Fruit fly (Drosophila melanogaster): ENCODE data around the gene CG15879.

CG15879 gene

DNA sequence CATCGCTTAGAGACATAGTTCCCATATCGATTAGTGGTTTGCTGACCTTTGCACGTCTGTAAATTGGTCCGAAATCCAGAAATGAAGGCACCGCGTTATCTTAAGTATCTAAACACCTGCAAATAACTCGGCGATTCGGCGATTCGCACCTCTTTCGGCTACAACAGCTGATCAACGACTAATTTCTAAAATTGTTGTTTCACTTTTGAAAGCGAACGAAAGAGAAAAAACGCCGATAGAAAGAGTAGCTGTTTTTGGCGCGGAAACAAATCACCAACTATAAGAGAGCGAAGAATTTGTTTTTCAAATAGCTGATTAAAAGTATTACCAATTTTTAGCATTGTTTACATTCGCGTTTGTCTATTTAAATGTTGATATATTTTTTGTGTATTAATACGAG is at the start of gene CG15879:
TSS of gene CG15879 (minus strand) at position 155 of the 400 bp plus-strand sequence.
- TF ChIP-seq Trl (optimal IDR thresholded peaks at IDR 0.05), result peak; percentile 0 to 59
- TF ChIP-seq Trl (GFP tag; optimal IDR thresholded peaks at IDR 0.05), result no peak
- TF ChIP-seq exex (tag; optimal IDR thresholded peaks at IDR 0.05), result peak; percentile 57
- peak; percentile 54 for TF ChIP-seq sd (tag; optimal IDR thresholded peaks at IDR 0.05)
- TF ChIP-seq mirr (GFP tag; optimal IDR thresholded peaks at IDR 0.05), result peak; percentile 1
- peak; percentile 3 for TF ChIP-seq Jarid2 (GFP tag; optimal IDR thresholded peaks at IDR 0.05)
- TF ChIP-seq Med (GFP tag), result peak; percentile 35
- TF ChIP-seq CG34224 (GFP tag; IDR thresholded peaks at IDR 0.05; ENCODE audit: partially characterized antibody), result 0 out of 3 replicates have a peak, but pooled peaks have one; percentile 10
- peak in 1 of 2 experiments; percentile 45 for TF ChIP-seq crp (GFP tag; optimal IDR thresholded peaks at IDR 0.05)
- TF ChIP-seq eyg (GFP tag; optimal IDR thresholded peaks at IDR 0.05), result no peak
- peak; percentile 82 for TF ChIP-seq CG3163 (GFP tag; optimal IDR thresholded peaks at IDR 0.05)
- TF ChIP-seq CG2678 (tag; optimal IDR thresholded peaks at IDR 0.05), result no peak

DNA sequence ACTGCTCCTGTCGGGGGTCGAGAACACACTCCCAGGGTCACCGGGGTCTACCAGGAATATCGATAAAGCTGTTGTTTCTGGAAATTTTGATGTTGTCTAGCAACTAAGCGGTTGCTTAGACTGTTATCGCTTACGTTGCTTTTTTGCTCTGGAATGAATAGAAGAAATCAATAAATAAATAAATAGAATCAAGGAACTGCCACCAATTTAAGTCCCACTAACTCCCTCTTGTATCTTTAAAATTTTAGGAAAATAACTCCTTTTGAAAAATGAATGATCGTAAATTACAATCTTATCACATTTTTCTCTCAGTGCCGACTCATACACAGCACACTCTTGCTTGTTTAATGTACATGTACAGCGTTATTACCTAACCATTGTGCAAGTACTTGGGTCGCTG is 43.5 kb upstream of the CG15879 start, which contains the start of gene CG15878:
TSS of gene CG15878 (minus strand) at position 101 of the 400 bp plus-strand sequence.
- TF ChIP-seq sens (GFP tag) (no peak), prd (optimal IDR thresholded peaks at IDR 0.05) (no peak), prd (GFP tag; IDR thresholded peaks at IDR 0.05) (no peak), grau (tag; optimal IDR thresholded peaks at IDR 0.05) (no peak), Sry-δ (GFP tag; optimal IDR thresholded peaks at IDR 0.05) (no peak), dm (GFP tag; optimal IDR thresholded peaks at IDR 0.05) (no peak), Fer2 (tag; optimal IDR thresholded peaks at IDR 0.05) (no peak), sr (GFP tag; IDR thresholded peaks at IDR 0.05) (no peak), CG11696 (GFP tag; IDR thresholded peaks at IDR 0.05) (no peak), Deaf1 (tag; optimal IDR thresholded peaks at IDR 0.05) (no peak), CG13424 (tag; optimal IDR thresholded peaks at IDR 0.05) (no peak), Bgb (GFP tag; IDR thresholded peaks at IDR 0.05; ENCODE audit: partially characterized antibody) (no peak), bsh (GFP tag; optimal IDR thresholded peaks at IDR 0.05) (no peak), abd-A (tag; optimal IDR thresholded peaks at IDR 0.05) (no peak), CG9215 (GFP tag; IDR thresholded peaks at IDR 0.05) (no peak), CG12219 (GFP tag; optimal IDR thresholded peaks at IDR 0.05) (no peak), chif (GFP tag; optimal IDR thresholded peaks at IDR 0.05) (no peak), CG15011 (GFP tag; optimal IDR thresholded peaks at IDR 0.05) (no peak), gfzf (GFP tag; optimal IDR thresholded peaks at IDR 0.05) (no peak), twi (tag; optimal IDR thresholded peaks at IDR 0.05) (no peak)

DNA sequence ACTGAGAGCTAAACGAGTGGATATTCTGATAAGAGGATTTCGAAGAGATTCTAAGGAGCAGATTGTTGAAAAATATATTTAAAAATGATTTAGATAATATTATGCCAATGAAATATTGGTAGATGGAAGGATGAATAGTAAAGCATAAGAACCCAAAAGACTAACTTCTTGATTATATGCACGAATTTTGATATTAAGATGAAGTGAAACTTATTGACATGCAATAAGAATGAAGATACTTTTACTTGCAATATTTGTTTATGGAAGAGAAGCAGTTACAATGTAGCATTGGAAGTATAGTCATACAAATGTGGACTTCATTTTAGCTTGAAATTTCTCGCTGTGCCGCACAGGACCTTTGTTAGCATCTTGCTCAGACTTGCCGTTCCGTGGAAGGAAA is 27.8 kb upstream of the CG15879 start, which contains the start of gene CG8960:
TSS of gene CG8960 (plus strand) at position 301 of the 400 bp plus-strand sequence.
- TF ChIP-seq CG9437 (GFP tag; optimal IDR thresholded peaks at IDR 0.05), result no peak
- peak; percentile 50 for TF ChIP-seq Elba2 (GFP tag; optimal IDR thresholded peaks at IDR 0.05)
- no peak for TF ChIP-seq p53 (GFP tag; optimal IDR thresholded peaks at IDR 0.05)

- no peak for TF ChIP-seq CG17912 (GFP tag; optimal IDR thresholded peaks at IDR 0.05)
- no peak for TF ChIP-seq tgo (GFP tag; IDR thresholded peaks at IDR 0.05)
- TF ChIP-seq Dbx (GFP tag; IDR thresholded peaks at IDR 0.05), result peak; percentile 37; the same call in 1 of the 3 replicates
- no peak for TF ChIP-seq CG31441 (GFP tag; IDR thresholded peaks at IDR 0.05)
- TF ChIP-seq CG1024 (GFP tag; IDR thresholded peaks at IDR 0.05), result no peak
- TF ChIP-seq CG16813 (GFP tag; IDR thresholded peaks at IDR 0.05; ENCODE audit: partially characterized antibody), result no peak
- peak; percentile 78 for TF ChIP-seq Deaf1 (tag; optimal IDR thresholded peaks at IDR 0.05)
- TF ChIP-seq disco-r (GFP tag; optimal IDR thresholded peaks at IDR 0.05), result no peak
- no peak for TF ChIP-seq grau (tag; optimal IDR thresholded peaks at IDR 0.05)
- TF ChIP-seq Bdp1 (GFP tag; optimal IDR thresholded peaks at IDR 0.05), result no peak
- TF ChIP-seq chinmo (GFP tag; IDR thresholded peaks at IDR 0.05; ENCODE audit: partially characterized antibody), result 0 out of 4 replicates have a peak, but pooled peaks have one; percentile 64
- TF ChIP-seq Atf6 (GFP tag; IDR thresholded peaks at IDR 0.05), result no peak
- TF ChIP-seq CG2678 (tag; optimal IDR thresholded peaks at IDR 0.05), result no peak
- peak; percentile 29; the same call in 1 of the 2 replicates for TF ChIP-seq Bgb (GFP tag; IDR thresholded peaks at IDR 0.05; ENCODE audit: partially characterized antibody)
- no peak for TF ChIP-seq E2f2 (GFP tag; IDR thresholded peaks at IDR 0.05)
- no peak for TF ChIP-seq CrebB (tag; optimal IDR thresholded peaks at IDR 0.05)
- TF ChIP-seq kay (GFP tag; optimal IDR thresholded peaks at IDR 0.05), result no peak
Measured at dm6 chr3L:2191994-2192450, 23.1 kb upstream of the CG15879 start, which contains the start of gene CG5707. TSS of gene CG5707 (minus strand) at chr3L:2192221.

All from whole organism, embryonic.